Worm (Caenorhabditis elegans) whole organism, young adult: ENCODE results near the gene B0024.3.

ENCODE experiments used
- D2030.7 ChIP-seq: fragments of 200-800 bp; sonication (Bioruptor generic); IDR thresholded peaks from 2 replicates; pipeline ENCODE4 v1.3.6; 2022; ENCODE audit warnings: missing genetic modification reagents, missing genetic modification characterization, missing compliant biosample characterization
- F10E7.11 ChIP-seq: sonication (generic microtip); optimal IDR thresholded peaks from 2 replicates; lab custom pipeline; 2017; ENCODE audit warnings: mild to moderate bottlenecking, missing genetic modification characterization, moderate library complexity, missing compliant biosample characterization
- F23B12.7 ChIP-seq: sonication (generic microtip); optimal IDR thresholded peaks from 2 replicates; lab custom pipeline; 2017; ENCODE audit warnings: missing genetic modification characterization, mild to moderate bottlenecking, missing compliant biosample characterization, antibody characterized with exemption, moderate library complexity; ENCODE audit not compliant: insufficient read depth
- F37B4.10 ChIP-seq: fragments of 200-800 bp; sonication (Bioruptor generic); IDR thresholded peaks from 2 replicates; pipeline ENCODE4 v1.3.6; 2022; ENCODE audit warnings: missing genetic modification characterization, missing compliant biosample characterization
- F55B11.4 ChIP-seq: sonication (generic microtip); optimal IDR thresholded peaks from 2 replicates; lab custom pipeline; 2016; ENCODE audit warnings: missing compliant biosample characterization, missing genetic modification characterization, borderline replicate concordance; ENCODE audit not compliant: insufficient read depth
- Y56A3A.18 ChIP-seq: fragments of 200-800 bp; sonication (Bioruptor generic); IDR thresholded peaks from 2 replicates; pipeline ENCODE4 v1.3.6; 2022; ENCODE audit warnings: missing genetic modification reagents, missing genetic modification characterization, missing compliant biosample characterization
- Y67H2A.10 ChIP-seq: fragments of 200-800 bp; sonication (Bioruptor generic); conservative IDR thresholded peaks from 2 replicates; pipeline ENCODE4 v1.3.6; 2022; ENCODE audit warnings: missing genetic modification reagents, missing genetic modification characterization, missing compliant biosample characterization
- Y79H2A.3 ChIP-seq: fragments of 200-800 bp; sonication (Bioruptor generic); conservative IDR thresholded peaks from 2 replicates; pipeline ENCODE4 v1.3.6; 2022; ENCODE audit warnings: missing genetic modification reagents, missing genetic modification characterization, missing compliant biosample characterization
- athp-1 ChIP-seq: sonication (generic microtip); optimal IDR thresholded peaks from 2 replicates; lab custom pipeline; 2017; ENCODE audit warnings: mild to moderate bottlenecking, missing genetic modification characterization, missing compliant biosample characterization
- attf-3 ChIP-seq: fragments of 200-800 bp; sonication (Bioruptor generic); conservative IDR thresholded peaks from 2 replicates; pipeline ENCODE4 v1.3.6; 2022; ENCODE audit warnings: missing genetic modification reagents, missing genetic modification characterization, missing compliant biosample characterization
- attf-5 ChIP-seq: fragments of 200-800 bp; sonication (Bioruptor generic); optimal IDR thresholded peaks from 2 replicates; lab custom pipeline; 2018; ENCODE audit warnings: mild to moderate bottlenecking, missing genetic modification characterization, missing compliant biosample characterization
- attf-6 ChIP-seq: fragments of 200-800 bp; sonication (Bioruptor generic); IDR thresholded peaks from 2 replicates; pipeline ENCODE4 v1.3.6; 2022; ENCODE audit warnings: missing genetic modification reagents, missing genetic modification characterization, missing compliant biosample characterization
- cebp-1 ChIP-seq, 2 experiments: fragments of 200-800 bp in 1 of 2; sonication (Bioruptor generic) in 1 of 2; sonication (generic microtip) in 1 of 2; IDR thresholded peaks in 1 of 2; optimal IDR thresholded peaks in 1 of 2; 2 replicates each; pipeline versions ENCODE4 v1.3.6 to Lab custom; 2017 to 2022; ENCODE audit warnings: missing compliant biosample characterization in 2 of 2, missing genetic modification characterization in 2 of 2, mild to moderate bottlenecking in 1 of 2, missing genetic modification reagents in 1 of 2, moderate library complexity in 1 of 2
- ceh-91 ChIP-seq: fragments of 200-800 bp; sonication (Bioruptor generic); IDR thresholded peaks from 2 replicates; pipeline ENCODE4 v1.3.6; 2022; ENCODE audit warnings: missing genetic modification reagents, missing genetic modification characterization, missing compliant biosample characterization
- efl-1 ChIP-seq: fragments of 150-350 bp; optimal IDR thresholded peaks from 2 replicates; lab custom pipeline; 2014; ENCODE audit warnings: missing biosample characterization, missing genetic modification reagents, missing genetic modification characterization
- egl-18 ChIP-seq: fragments of 200-800 bp; sonication (Bioruptor generic); IDR thresholded peaks from 2 replicates; pipeline ENCODE4 v1.3.6; 2022; ENCODE audit warnings: missing genetic modification reagents, missing genetic modification characterization, missing compliant biosample characterization
- fkh-3 ChIP-seq: sonication (generic microtip); optimal IDR thresholded peaks from 2 replicates; lab custom pipeline; 2016; ENCODE audit warnings: mild to moderate bottlenecking, missing genetic modification characterization, missing compliant biosample characterization
- lag-1 ChIP-seq: fragments of 200-800 bp; sonication (Bioruptor generic); IDR thresholded peaks from 2 replicates; pipeline ENCODE4 v1.3.6; 2022; ENCODE audit warnings: missing genetic modification reagents, missing genetic modification characterization, missing compliant biosample characterization
- let-607 ChIP-seq, 2 experiments: fragments of 200-800 bp in 1 of 2; sonication (Bioruptor generic) in 1 of 2; sonication (generic microtip) in 1 of 2; optimal IDR thresholded peaks; 2 replicates each; lab custom pipeline; 2016 to 2018; ENCODE audit warnings: mild to moderate bottlenecking in 2 of 2, missing compliant biosample characterization in 2 of 2, missing genetic modification characterization in 2 of 2, moderate library complexity in 2 of 2, missing genotype in 1 of 2
- lin-54 ChIP-seq: fragments of 200-800 bp; sonication (Bioruptor generic); optimal IDR thresholded peaks from 2 replicates; lab custom pipeline; 2018; ENCODE audit warnings: mild to moderate bottlenecking, missing genetic modification characterization, missing compliant biosample characterization
- lir-1 ChIP-seq: fragments of 200-800 bp; sonication (Bioruptor generic); conservative IDR thresholded peaks from 2 replicates; pipeline ENCODE4 v1.3.6; 2022; ENCODE audit warnings: missing genetic modification reagents, missing genetic modification characterization, missing compliant biosample characterization
- madf-10 ChIP-seq: sonication (generic microtip); optimal IDR thresholded peaks from 2 replicates; lab custom pipeline; 2016; ENCODE audit warnings: mild to moderate bottlenecking, missing genetic modification characterization, missing compliant biosample characterization
- mcd-1 ChIP-seq: fragments of 200-800 bp; sonication (Bioruptor generic); IDR thresholded peaks from 2 replicates; pipeline ENCODE4 v1.3.6; 2022; ENCODE audit warnings: missing genetic modification reagents, missing genetic modification characterization, missing compliant biosample characterization
- mxl-1 ChIP-seq: sonication (generic microtip); optimal IDR thresholded peaks from 2 replicates; lab custom pipeline; 2016; ENCODE audit warnings: missing genetic modification characterization, missing compliant biosample characterization
- nfya-2 ChIP-seq: fragments of 200-800 bp; sonication (Bioruptor generic); IDR thresholded peaks from 2 replicates; pipeline ENCODE4 v1.3.6; 2022; ENCODE audit warnings: missing genetic modification reagents, missing genetic modification characterization, missing compliant biosample characterization
- nhr-90 ChIP-seq: sonication (generic microtip); optimal IDR thresholded peaks from 2 replicates; lab custom pipeline; 2016; ENCODE audit warnings: missing genotype, mild to moderate bottlenecking, missing genetic modification characterization, missing compliant biosample characterization
- pbrm-1 ChIP-seq: fragments of 200-800 bp; sonication (Bioruptor generic); IDR thresholded peaks from 2 replicates; pipeline ENCODE4 v1.3.6; 2022; ENCODE audit warnings: missing genetic modification reagents, missing genetic modification characterization, missing compliant biosample characterization
- pha-4 ChIP-seq: fragments of 150-350 bp; sonication (generic microtip); optimal IDR thresholded peaks from 2 replicates; lab custom pipeline; 2014; ENCODE audit warnings: missing biosample characterization, missing genetic modification reagents, missing genetic modification characterization
- rcor-1 ChIP-seq: fragments of 200-800 bp; sonication (Bioruptor generic); IDR thresholded peaks from 2 replicates; pipeline ENCODE4 v1.3.6; 2022; ENCODE audit warnings: missing genetic modification reagents, missing genetic modification characterization, missing compliant biosample characterization
- rec-8 ChIP-seq, 2 experiments: sonication (generic microtip); optimal IDR thresholded peaks; 2 replicates each; lab custom pipeline; 2016; ENCODE audit warnings: mild to moderate bottlenecking in 2 of 2, missing genetic modification characterization in 2 of 2, missing genetic modification reagents in 2 of 2, missing genotype in 2 of 2, missing biosample characterization in 1 of 2, missing compliant biosample characterization in 1 of 2, moderate library complexity in 1 of 2
- repo-1 ChIP-seq: sonication (generic microtip); optimal IDR thresholded peaks from 2 replicates; lab custom pipeline; 2017; ENCODE audit warnings: mild to moderate bottlenecking, missing genetic modification characterization, missing compliant biosample characterization
- rpc-1 ChIP-seq, 2 experiments: fragments of 150-350 bp in 1 of 2; sonication (generic microtip) in 1 of 2; optimal IDR thresholded peaks; 2 replicates each; lab custom pipeline; 2014 to 2018; ENCODE audit warnings: missing biosample characterization in 1 of 2, missing genetic modification characterization in 1 of 2, missing genetic modification reagents in 1 of 2, missing genotype in 1 of 2
- snpc-1.1 ChIP-seq: sonication (generic microtip); optimal IDR thresholded peaks from 2 replicates; lab custom pipeline; 2017; ENCODE audit warnings: missing genetic modification characterization, mild to moderate bottlenecking, missing compliant biosample characterization, antibody characterized with exemption, moderate library complexity, missing genotype, missing genetic modification reagents; ENCODE audit not compliant: insufficient read depth
- snpc-1.3 ChIP-seq: sonication (generic microtip); optimal IDR thresholded peaks from 2 replicates; lab custom pipeline; 2017; ENCODE audit warnings: missing genetic modification characterization, mild to moderate bottlenecking, missing compliant biosample characterization, antibody characterized with exemption, moderate library complexity, missing genotype, missing genetic modification reagents; ENCODE audit not compliant: insufficient read depth
- tbx-9 ChIP-seq: sonication (generic microtip); optimal IDR thresholded peaks from 2 replicates; lab custom pipeline; 2016; ENCODE audit warnings: borderline replicate concordance, missing genetic modification characterization, inconsistent platforms, missing compliant biosample characterization
- unc-130 ChIP-seq: sonication (generic microtip); optimal IDR thresholded peaks from 2 replicates; lab custom pipeline; 2016; ENCODE audit warnings: missing genetic modification reagents, missing genetic modification characterization, missing compliant biosample characterization
- zim-3 ChIP-seq: sonication (generic microtip); optimal IDR thresholded peaks from 2 replicates; lab custom pipeline; 2017; ENCODE audit warnings: mild to moderate bottlenecking, missing genetic modification characterization, moderate library complexity, missing compliant biosample characterization
- ztf-18 ChIP-seq: sonication (generic microtip); optimal IDR thresholded peaks from 2 replicates; lab custom pipeline; 2016; ENCODE audit warnings: missing genotype, mild to moderate bottlenecking, missing genetic modification characterization, missing compliant biosample characterization
- ztf-25 ChIP-seq: fragments of 200-800 bp; sonication (Bioruptor generic); IDR thresholded peaks from 2 replicates; pipeline ENCODE4 v1.3.6; 2022; ENCODE audit warnings: missing genetic modification reagents, missing genetic modification characterization, missing compliant biosample characterization

Gene B0024.3

DNA sequence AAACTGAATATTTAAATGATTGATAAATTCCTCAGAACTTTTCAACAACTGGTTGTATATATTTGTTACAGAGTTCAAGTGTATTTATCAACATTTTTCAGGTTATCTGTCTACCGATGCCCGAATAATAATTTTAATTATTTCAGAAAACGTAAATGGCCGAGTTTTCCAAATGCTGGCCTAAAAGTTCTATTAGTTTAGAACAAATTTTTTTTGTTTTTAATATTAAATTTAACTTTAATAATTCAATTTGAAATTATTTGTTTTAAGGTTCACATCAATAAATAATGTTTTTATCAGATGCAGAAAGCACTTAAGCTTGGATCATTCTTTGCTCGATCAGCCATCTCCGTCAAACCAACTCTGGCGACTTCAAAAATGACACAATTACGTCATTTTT, 27.0 kb downstream of the B0024.3 start, which contains the start of gene trx-2:
Gene trx-2, plus strand, starts transcription at position 301 of the 400 bp plus-strand sequence.
- no peak for TF ChIP-seq Y56A3A.18
- TF ChIP-seq mxl-1 (tag; lab: Kevin White, UChicago): no peak
- no peak for TF ChIP-seq F37B4.10 (GFP tag; lab: Robert Waterston, UW)
- no peak for TF ChIP-seq rec-8 (tag; optimal IDR thresholded peaks at IDR 0.05; lab: Kevin White, UChicago)
- TF ChIP-seq snpc-1.1 (tag; lab: Kevin White, UChicago): no peak
- no peak for TF ChIP-seq lir-1 (GFP tag; lab: Robert Waterston, UW)

DNA sequence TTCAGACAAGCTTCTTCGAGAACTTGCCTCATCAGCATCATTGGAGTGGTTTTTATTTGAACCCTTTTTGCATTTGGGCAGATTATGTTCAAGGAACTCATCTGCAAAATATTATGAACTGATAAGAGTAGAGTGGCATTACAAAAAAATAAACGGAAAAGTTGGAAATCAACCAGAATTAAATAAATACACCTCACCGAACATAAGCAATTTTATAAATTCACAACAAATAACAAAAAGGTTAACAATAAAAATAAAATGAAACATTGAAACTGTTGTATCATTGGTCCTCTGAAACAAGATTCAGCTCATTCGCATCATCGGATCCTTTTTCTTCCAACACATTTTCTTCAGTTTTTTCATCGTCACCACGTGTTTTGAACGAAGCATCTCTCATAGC, 29.9 kb downstream of the B0024.3 start, which contains the start of gene asps-1:
Gene asps-1, minus strand, starts transcription at position 101 of the 400 bp plus-strand sequence.
- no peak for TF ChIP-seq tbx-9
- TF ChIP-seq attf-3 (GFP tag; lab: Robert Waterston, UW): no peak
- TF ChIP-seq rpc-1 (optimal IDR thresholded peaks at IDR 0.05; lab: Kevin White, UChicago): no peak
- no peak for TF ChIP-seq rpc-1 (tag; optimal IDR thresholded peaks at IDR 0.05; lab: Kevin White, UChicago)

DNA sequence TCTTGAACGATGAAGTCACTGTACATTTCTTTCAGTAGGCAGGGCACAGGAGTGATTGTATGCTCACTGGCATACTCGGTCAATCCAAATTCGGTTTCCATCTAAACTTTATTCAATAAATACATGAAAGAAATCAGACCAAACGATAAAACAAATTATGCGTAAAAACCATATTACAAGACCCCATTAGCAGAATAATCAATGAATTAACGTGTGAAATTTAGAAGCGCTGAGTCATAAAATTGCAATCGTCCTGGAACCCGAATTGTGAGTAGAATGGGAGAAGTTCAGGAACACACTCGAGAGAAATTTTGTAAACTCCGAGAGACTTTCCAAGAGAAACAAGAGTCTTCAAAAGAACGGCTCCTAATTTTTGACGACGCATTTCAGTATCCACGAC, 32.1 kb downstream of the B0024.3 start, which contains the start of gene B0024.11:
Gene B0024.11, minus strand, starts transcription at position 101 of the 400 bp plus-strand sequence.
- no peak for TF ChIP-seq Y79H2A.3 (GFP tag; lab: Robert Waterston, UW)
- TF ChIP-seq unc-130 (GFP tag; lab: Kevin White, UChicago): no peak
- no peak for TF ChIP-seq F10E7.11 (tag; lab: Kevin White, UChicago)
- TF ChIP-seq snpc-1.3 (tag; lab: Kevin White, UChicago): no peak
- no peak for TF ChIP-seq attf-6
- TF ChIP-seq zim-3 (tag; lab: Kevin White, UChicago): no peak
- no peak for TF ChIP-seq attf-5 (GFP tag; lab: Kevin White, UChicago)
- TF ChIP-seq F23B12.7 (tag; lab: Kevin White, UChicago): no peak
- TF ChIP-seq fkh-3 (tag; lab: Kevin White, UChicago): no peak
- TF ChIP-seq F55B11.4 (tag; lab: Kevin White, UChicago): no peak
- no peak for TF ChIP-seq attf-3 (GFP tag; lab: Robert Waterston, UW)
- TF ChIP-seq ztf-25 (GFP tag; lab: Robert Waterston, UW): no peak
- no peak for TF ChIP-seq ztf-18
- no peak for TF ChIP-seq efl-1 (GFP tag; lab: Kevin White, UChicago)

DNA sequence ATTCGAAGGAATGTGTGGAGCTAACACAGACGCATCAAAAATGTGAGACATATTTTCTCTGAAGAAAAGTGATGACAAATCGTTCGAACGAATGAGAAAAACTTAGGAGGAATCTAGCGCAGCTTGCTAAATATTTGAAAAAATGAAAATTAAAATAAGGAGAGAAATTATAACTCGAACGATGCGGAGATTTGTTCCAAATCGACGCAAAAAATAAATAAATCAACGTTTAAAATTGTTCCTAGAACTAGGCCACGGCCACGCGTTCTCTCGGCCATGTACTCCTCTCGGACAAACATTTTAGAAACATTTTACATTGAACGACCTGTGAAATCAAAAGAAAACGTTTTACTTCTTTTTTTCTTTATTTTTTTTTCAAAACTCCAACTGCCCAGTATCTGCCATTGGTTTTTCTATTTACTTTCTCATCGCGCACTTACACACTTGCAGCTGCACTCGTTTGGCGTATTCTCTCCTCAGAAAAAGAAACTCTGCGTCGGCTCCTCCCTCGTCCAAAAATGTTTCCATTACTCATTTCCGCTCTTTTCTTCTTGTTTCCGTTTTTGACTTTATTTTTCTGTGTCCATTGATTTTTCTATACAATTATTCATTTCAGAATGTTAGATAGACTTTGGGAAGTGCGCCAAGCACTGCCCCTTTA, 32.9 kb downstream of the B0024.3 start, which contains the start of the genes gna-1 and B0024.13:
Gene gna-1, minus strand, starts transcription at position 51 of the 661 bp plus-strand sequence.
Gene B0024.13, plus strand, starts transcription at position 611 of the 661 bp plus-strand sequence.
- TF ChIP-seq lag-1 (GFP tag; lab: Robert Waterston, UW) (no peak), repo-1 (tag; lab: Kevin White, UChicago) (no peak), attf-3 (GFP tag; lab: Robert Waterston, UW) (no peak), madf-10 (tag; lab: Kevin White, UChicago) (peak; percentile 27), egl-18 (GFP tag; lab: Robert Waterston, UW) (no peak), pha-4 (no peak), attf-6 (no peak), rcor-1 (peak; percentile 50; the same call in 1 of the 2 replicates), let-607 (tag; optimal IDR thresholded peaks at IDR 0.05; lab: Kevin White, UChicago) (peak in 1 of 2 experiments; percentile 45), nfya-2 (no peak), athp-1 (tag; lab: Kevin White, UChicago) (no peak), unc-130 (GFP tag; lab: Kevin White, UChicago) (peak; percentile 47), lin-54 (GFP tag; lab: Kevin White, UChicago) (peak; percentile 46), D2030.7 (GFP tag; lab: Robert Waterston, UW) (peak; percentile 31; the same call in 1 of the 2 replicates), Y67H2A.10 (GFP tag; lab: Robert Waterston, UW) (no peak), cebp-1 (GFP tag; IDR thresholded peaks at IDR 0.05; lab: Robert Waterston, UW) (no peak), cebp-1 (tag; optimal IDR thresholded peaks at IDR 0.05; lab: Kevin White, UChicago) (no peak), mcd-1 (GFP tag; lab: Robert Waterston, UW) (peak; percentile 47), ceh-91 (peak; percentile 51; the same call in 1 of the 2 replicates), F10E7.11 (tag; lab: Kevin White, UChicago) (no peak), nhr-90 (tag; lab: Kevin White, UChicago) (no peak), pbrm-1 (GFP tag; lab: Robert Waterston, UW) (0 out of 2 replicates have a peak, but pooled peaks have one; percentile 26)
